Fruit fly (Drosophila melanogaster) whole organism, embryonic: ENCODE results near the gene CG43679.

Experiments used
- Abd-B ChIP-seq: fragments of 200-800 bp; sonication (Bioruptor generic); optimal IDR thresholded peaks from 2 replicates; lab custom pipeline; 2018; ENCODE audit warnings: missing biosample characterization, mild to moderate bottlenecking, missing genetic modification characterization, moderate library complexity
- Atf3 ChIP-seq: fragments of 200-800 bp; sonication (Bioruptor generic); optimal IDR thresholded peaks from 3 replicates; lab custom pipeline; 2016; ENCODE audit warnings: missing biosample characterization, missing genetic modification characterization
- Atf6 ChIP-seq: fragments of 200-800 bp; sonication (Bioruptor generic); IDR thresholded peaks from 2 replicates; pipeline ENCODE4 v1.3.6; 2022; ENCODE audit warnings: missing biosample characterization, missing genetic modification characterization
- Blimp-1 ChIP-seq: fragments of 200-800 bp; sonication (Bioruptor generic); optimal IDR thresholded peaks from 3 replicates; lab custom pipeline; 2018; ENCODE audit warnings: missing biosample characterization, missing genetic modification characterization, mild to moderate bottlenecking, moderate library complexity, missing genetic modification reagents
- CG10147 ChIP-seq: fragments of 200-800 bp; sonication (Bioruptor generic); optimal IDR thresholded peaks from 2 replicates; lab custom pipeline; 2019; ENCODE audit warnings: missing biosample characterization, mild to moderate bottlenecking, missing genetic modification characterization, moderate library complexity
- CG10209 ChIP-seq: fragments of 200-800 bp; sonication (Bioruptor generic); optimal IDR thresholded peaks from 3 replicates; lab custom pipeline; 2017; ENCODE audit warnings: missing biosample characterization, mild to moderate bottlenecking, missing genetic modification characterization, missing genetic modification reagents
- CG10565 ChIP-seq: fragments of 200-800 bp; sonication (Bioruptor generic); optimal IDR thresholded peaks from 3 replicates; lab custom pipeline; 2016; ENCODE audit warnings: missing biosample characterization, mild to moderate bottlenecking, missing genetic modification characterization
- CG12659 ChIP-seq: fragments of 200-800 bp; sonication (Bioruptor generic); optimal IDR thresholded peaks from 3 replicates; lab custom pipeline; 2017; ENCODE audit warnings: mild to moderate bottlenecking, missing biosample characterization, missing genetic modification reagents, missing genetic modification characterization
- CG13424 ChIP-seq: fragments of 200-800 bp; sonication (Bioruptor generic); optimal IDR thresholded peaks from 2 replicates; lab custom pipeline; 2019; ENCODE audit warnings: missing biosample characterization, mild to moderate bottlenecking, missing genetic modification characterization, moderate library complexity
- CG14965 ChIP-seq: fragments of 200-800 bp; sonication (Bioruptor generic); optimal IDR thresholded peaks from 2 replicates; lab custom pipeline; 2016; ENCODE audit warnings: missing biosample characterization, missing genetic modification characterization, borderline replicate concordance
- CG15479 ChIP-seq: fragments of 200-800 bp; sonication (Bioruptor generic); optimal IDR thresholded peaks from 3 replicates; lab custom pipeline; 2019; ENCODE audit warnings: missing biosample characterization, mild to moderate bottlenecking, missing genetic modification characterization, moderate library complexity
- CG17328 ChIP-seq: fragments of 200-800 bp; sonication (Bioruptor generic); IDR thresholded peaks from 2 replicates; pipeline ENCODE4 v1.3.6; 2022; ENCODE audit warnings: missing biosample characterization, missing genetic modification characterization
- CG17385 ChIP-seq: fragments of 200-800 bp; sonication (Bioruptor generic); optimal IDR thresholded peaks from 3 replicates; lab custom pipeline; 2018; ENCODE audit warnings: missing biosample characterization, mild to moderate bottlenecking, missing genetic modification characterization
- CG17829 ChIP-seq: fragments of 200-800 bp; optimal IDR thresholded peaks from 2 replicates; lab custom pipeline; 2019; ENCODE audit warnings: missing biosample characterization, mild to moderate bottlenecking, missing genetic modification characterization, moderate library complexity
- CG2678 ChIP-seq: fragments of 200-800 bp; sonication (Bioruptor generic); optimal IDR thresholded peaks from 3 replicates; lab custom pipeline; 2019; ENCODE audit warnings: missing biosample characterization, mild to moderate bottlenecking, missing genetic modification characterization, moderate library complexity
- CG2712 ChIP-seq: fragments of 200-800 bp; optimal IDR thresholded peaks from 3 replicates; lab custom pipeline; 2019; ENCODE audit warnings: missing biosample characterization, mild to moderate bottlenecking, missing genetic modification characterization, moderate library complexity
- CG34376 ChIP-seq: fragments of 200-800 bp; sonication (Bioruptor generic); optimal IDR thresholded peaks from 2 replicates; lab custom pipeline; 2018; ENCODE audit warnings: missing biosample characterization, mild to moderate bottlenecking, missing genetic modification characterization
- CG3838 ChIP-seq: fragments of 200-800 bp; sonication (Bioruptor generic); optimal IDR thresholded peaks from 3 replicates; lab custom pipeline; 2016; ENCODE audit warnings: missing biosample characterization, missing genetic modification characterization
- CG4282 ChIP-seq: fragments of 200-800 bp; sonication (Bioruptor generic); optimal IDR thresholded peaks from 2 replicates; lab custom pipeline; 2016; ENCODE audit warnings: missing biosample characterization, missing genetic modification characterization
- CG5180 ChIP-seq: fragments of 200-800 bp; sonication (Bioruptor generic); optimal IDR thresholded peaks from 3 replicates; lab custom pipeline; 2017; ENCODE audit warnings: missing biosample characterization, missing genetic modification characterization, mild to moderate bottlenecking, moderate library complexity, missing genetic modification reagents
- CG8924 ChIP-seq: fragments of 200-800 bp; optimal IDR thresholded peaks from 3 replicates; lab custom pipeline; 2019; ENCODE audit warnings: missing biosample characterization, mild to moderate bottlenecking, missing genetic modification characterization, moderate library complexity
- D ChIP-seq, 2 experiments: fragments of 200-800 bp in 1 of 2; fragments of >200 bp in 1 of 2; sonication (Bioruptor generic) in 1 of 2; optimal IDR thresholded peaks; 2 replicates in 1 of 2; 3 replicates in 1 of 2; lab custom pipeline; 2017; ENCODE audit warnings: mild to moderate bottlenecking in 1 of 2, missing biosample characterization in 1 of 2, missing genetic modification characterization in 1 of 2, missing genetic modification reagents in 1 of 2
- Dek ChIP-seq: fragments of 200-800 bp; sonication (Bioruptor generic); optimal IDR thresholded peaks from 3 replicates; lab custom pipeline; 2019; ENCODE audit warnings: missing biosample characterization, mild to moderate bottlenecking, missing genetic modification characterization, moderate library complexity
- E2f1 ChIP-seq: fragments of 200-800 bp; sonication (Bioruptor generic); IDR thresholded peaks from 2 replicates; pipeline ENCODE4 v1.3.6; 2022; ENCODE audit warnings: missing biosample characterization, missing genetic modification characterization
- HLH4C ChIP-seq: fragments of 200-800 bp; sonication (Bioruptor generic); IDR thresholded peaks from 3 replicates; pipeline ENCODE4 v1.3.6; 2022; ENCODE audit warnings: missing biosample characterization, missing genetic modification characterization; ENCODE audit not compliant: partially characterized antibody
- Hey ChIP-seq: fragments of 200-800 bp; sonication (Bioruptor generic); optimal IDR thresholded peaks from 3 replicates; lab custom pipeline; 2018; ENCODE audit warnings: missing biosample characterization, mild to moderate bottlenecking, missing genetic modification characterization
- HmgZ ChIP-seq: fragments of 200-800 bp; sonication (Bioruptor generic); optimal IDR thresholded peaks from 2 replicates; lab custom pipeline; 2018; ENCODE audit warnings: missing biosample characterization, mild to moderate bottlenecking, missing genetic modification characterization
- Hr3 ChIP-seq: fragments of 200-800 bp; sonication (Bioruptor generic); optimal IDR thresholded peaks from 3 replicates; lab custom pipeline; 2016; ENCODE audit warnings: missing biosample characterization, missing genetic modification characterization
- Hr51 ChIP-seq, 2 experiments: fragments of 200-800 bp; sonication (Bioruptor generic); optimal IDR thresholded peaks; 2 replicates in 1 of 2; 3 replicates in 1 of 2; lab custom pipeline; 2016 to 2018; ENCODE audit warnings: missing biosample characterization in 2 of 2, missing genetic modification characterization in 2 of 2, mild to moderate bottlenecking in 1 of 2, moderate library complexity in 1 of 2
- Lhr ChIP-seq: fragments of 200-800 bp; sonication (Bioruptor generic); optimal IDR thresholded peaks from 3 replicates; lab custom pipeline; 2017; ENCODE audit warnings: mild to moderate bottlenecking, missing biosample characterization, missing genetic modification reagents, missing genetic modification characterization
- Myb ChIP-seq: fragments of 200-800 bp; sonication (Bioruptor generic); optimal IDR thresholded peaks from 2 replicates; lab custom pipeline; 2016; ENCODE audit warnings: missing biosample characterization, missing genetic modification characterization
- Nf-YB ChIP-seq: fragments of 200-800 bp; sonication (Bioruptor generic); optimal IDR thresholded peaks from 3 replicates; lab custom pipeline; 2019; ENCODE audit warnings: missing biosample characterization, mild to moderate bottlenecking, missing genetic modification characterization, moderate library complexity
- NfI ChIP-seq: fragments of 200-800 bp; sonication (Bioruptor generic); optimal IDR thresholded peaks from 3 replicates; lab custom pipeline; 2018; ENCODE audit warnings: missing biosample characterization, mild to moderate bottlenecking, missing genetic modification characterization, moderate library complexity
- Oli ChIP-seq: fragments of 200-800 bp; sonication (Bioruptor generic); optimal IDR thresholded peaks from 2 replicates; lab custom pipeline; 2018; ENCODE audit warnings: missing biosample characterization, mild to moderate bottlenecking, missing genetic modification characterization, moderate library complexity
- ab ChIP-seq: fragments of 200-800 bp; sonication (Bioruptor generic); optimal IDR thresholded peaks from 2 replicates; lab custom pipeline; 2016; ENCODE audit warnings: missing biosample characterization, missing genetic modification characterization
- abd-A ChIP-seq: fragments of 200-800 bp; sonication (Bioruptor generic); optimal IDR thresholded peaks from 3 replicates; lab custom pipeline; 2019; ENCODE audit warnings: missing biosample characterization, mild to moderate bottlenecking, missing genetic modification characterization, moderate library complexity
- ato ChIP-seq: fragments of 200-800 bp; sonication (Bioruptor generic); IDR thresholded peaks from 2 replicates; pipeline ENCODE4 v1.3.6; 2022; ENCODE audit warnings: missing biosample characterization, missing genetic modification characterization; ENCODE audit not compliant: partially characterized antibody
- az2 ChIP-seq: fragments of 200-800 bp; sonication (Bioruptor generic); optimal IDR thresholded peaks from 3 replicates; lab custom pipeline; 2016; ENCODE audit warnings: missing biosample characterization, missing genetic modification characterization
- cg ChIP-seq: fragments of 200-800 bp; sonication (Bioruptor generic); optimal IDR thresholded peaks from 3 replicates; lab custom pipeline; 2019; ENCODE audit warnings: missing biosample characterization, mild to moderate bottlenecking, missing genetic modification characterization, moderate library complexity
- da ChIP-seq: fragments of 200-800 bp; sonication (Bioruptor generic); optimal IDR thresholded peaks from 2 replicates; lab custom pipeline; 2016; ENCODE audit warnings: missing biosample characterization, missing genetic modification characterization
- dati ChIP-seq: fragments of 200-800 bp; sonication (Bioruptor generic); IDR thresholded peaks from 2 replicates; pipeline ENCODE4 v1.3.6; 2022; ENCODE audit warnings: missing biosample characterization, missing genetic modification characterization
- ind ChIP-seq: fragments of 200-800 bp; sonication (Bioruptor generic); optimal IDR thresholded peaks from 3 replicates; lab custom pipeline; 2016; ENCODE audit warnings: missing biosample characterization, missing genetic modification characterization
- pb ChIP-seq: fragments of 200-800 bp; sonication (Bioruptor generic); optimal IDR thresholded peaks from 3 replicates; lab custom pipeline; 2016; ENCODE audit warnings: missing biosample characterization, missing genetic modification characterization
- scrt ChIP-seq: fragments of 200-800 bp; sonication (Bioruptor generic); optimal IDR thresholded peaks from 2 replicates; lab custom pipeline; 2018; ENCODE audit warnings: missing biosample characterization, mild to moderate bottlenecking, missing genetic modification characterization, moderate library complexity
- tio ChIP-seq: fragments of 200-800 bp; sonication (Bioruptor generic); optimal IDR thresholded peaks from 2 replicates; lab custom pipeline; 2017; ENCODE audit warnings: missing biosample characterization, missing genetic modification characterization, inconsistent platforms
- trh ChIP-seq: fragments of 200-800 bp; sonication (Bioruptor generic); optimal IDR thresholded peaks from 2 replicates; lab custom pipeline; 2016; ENCODE audit warnings: missing biosample characterization, missing genetic modification characterization
- twi ChIP-seq: fragments of 200-800 bp; optimal IDR thresholded peaks from 2 replicates; lab custom pipeline; 2019; ENCODE audit warnings: missing biosample characterization, mild to moderate bottlenecking, missing genetic modification characterization, moderate library complexity
- vfl ChIP-seq: fragments of 200-800 bp; sonication (Bioruptor generic); optimal IDR thresholded peaks from 2 replicates; lab custom pipeline; 2016; ENCODE audit warnings: missing biosample characterization, missing genetic modification characterization

CG43679 gene

DNA sequence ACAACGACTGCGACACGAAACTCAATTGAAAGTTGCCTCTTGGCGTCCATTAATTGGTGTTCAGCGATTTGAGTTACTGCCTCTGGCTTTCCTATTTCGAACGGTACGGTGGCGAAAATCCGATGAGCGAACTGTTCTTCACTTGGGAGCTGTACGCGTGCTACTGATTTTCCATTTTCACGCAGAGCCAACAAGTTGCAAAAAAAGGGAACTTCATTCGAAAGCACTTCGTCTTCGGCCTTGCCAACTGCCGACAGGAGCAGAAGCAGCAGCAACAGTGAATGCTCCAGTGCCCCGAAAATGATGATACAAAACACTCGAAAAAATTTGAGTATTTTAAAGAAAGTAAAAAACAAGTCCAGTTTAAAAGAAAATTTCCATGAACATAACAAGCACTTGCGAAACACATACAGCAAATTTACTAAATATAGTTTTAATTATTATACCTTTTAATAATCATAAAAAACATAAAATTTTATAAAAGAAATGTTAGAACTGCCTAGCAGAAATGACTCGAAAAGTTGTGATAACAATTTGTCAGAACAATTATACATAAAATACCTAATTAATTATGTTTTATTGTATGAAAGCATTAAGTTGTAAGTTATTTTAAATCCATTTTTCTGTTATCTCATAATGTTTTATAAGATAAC lies 17.0 kb downstream of the CG43679 start (continued):
- TF ChIP-seq az2 (peak; percentile 2), Hr3 (GFP tag; lab: Kevin White, UChicago) (peak; percentile 16), CG8924 (tag; lab: Kevin White, UChicago) (peak; percentile 57), NfI (peak; percentile 36), vfl (GFP tag; lab: Kevin White, UChicago) (no peak), CG10209 (GFP tag; lab: Kevin White, UChicago) (peak; percentile 45), CG12659 (GFP tag; lab: Kevin White, UChicago) (peak; percentile 48), CG34376 (peak; percentile 27), Abd-B (GFP tag; lab: Kevin White, UChicago) (no peak), tio (GFP tag; lab: Kevin White, UChicago) (no peak), Hr51 (GFP tag; optimal IDR thresholded peaks at IDR 0.05; lab: Kevin White, UChicago) (peak in 1 of 2 experiments; percentile 58), ind (peak; percentile 68), CG10147 (GFP tag; lab: Kevin White, UChicago) (peak; percentile 59), CG17385 (GFP tag; lab: Kevin White, UChicago) (peak; percentile 38), CG2678 (peak; percentile 83), CG13424 (tag; lab: Kevin White, UChicago) (peak; percentile 55), CG17829 (peak; percentile 26), Dek (tag; lab: Kevin White, UChicago) (peak; percentile 26), Blimp-1 (no peak), Lhr (GFP tag; lab: Kevin White, UChicago) (no peak), CG14965 (GFP tag; lab: Kevin White, UChicago) (no peak)

DNA sequence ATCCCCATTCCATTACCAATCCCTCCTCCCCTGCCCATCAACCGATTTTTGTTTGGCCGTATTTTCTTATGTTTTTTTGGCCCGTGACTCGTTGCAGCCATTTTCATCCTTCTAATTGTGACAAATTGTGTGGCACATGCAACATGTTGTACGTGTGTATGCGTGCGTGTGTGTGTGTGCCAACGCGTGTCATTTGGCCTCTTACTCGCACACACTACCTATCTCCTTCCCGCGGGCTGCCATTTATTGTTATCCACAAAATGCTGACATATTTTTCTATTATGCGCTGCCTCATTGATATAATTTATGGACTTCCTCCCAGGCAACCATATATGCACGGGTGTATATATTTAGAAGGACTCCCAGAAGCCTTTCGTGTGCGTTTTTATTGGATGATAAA lies 19.5 kb downstream of the CG43679 start:
- TF ChIP-seq D (optimal IDR thresholded peaks at IDR 0.05; lab: Kevin White, UChicago) (peak; percentile 80), D (GFP tag; optimal IDR thresholded peaks at IDR 0.05; lab: Kevin White, UChicago) (no peak), E2f1 (no peak), Myb (GFP tag; lab: Kevin White, UChicago) (no peak), HmgZ (tag; lab: Kevin White, UChicago) (no peak), CG5180 (GFP tag; lab: Kevin White, UChicago) (peak; percentile 41), pb (GFP tag; lab: Kevin White, UChicago) (no peak), cg (GFP tag; lab: Kevin White, UChicago) (peak; percentile 64), abd-A (peak; percentile 39), Nf-YB (GFP tag; lab: Kevin White, UChicago) (peak; percentile 74), HLH4C (no peak), Hey (tag; lab: Kevin White, UChicago) (peak; percentile 17), CG3838 (GFP tag; lab: Kevin White, UChicago) (no peak), Oli (no peak), CG2712 (tag; lab: Kevin White, UChicago) (no peak), scrt (GFP tag; lab: Kevin White, UChicago) (peak; percentile 55), Atf3 (no peak), Dek (tag; lab: Kevin White, UChicago) (no peak), Atf6 (GFP tag; lab: Robert Waterston, UW) (no peak), twi (tag; lab: Kevin White, UChicago) (peak; percentile 68), dati (GFP tag; lab: Robert Waterston, UW) (no peak), CG15479 (GFP tag; lab: Kevin White, UChicago) (peak; percentile 43), ab (GFP tag; lab: Kevin White, UChicago) (no peak), da (GFP tag; lab: Kevin White, UChicago) (no peak), CG10565 (GFP tag; lab: Kevin White, UChicago) (no peak), trh (GFP tag; lab: Kevin White, UChicago) (no peak), CG4282 (GFP tag; lab: Kevin White, UChicago) (no peak), ato (GFP tag; lab: Robert Waterston, UW) (no peak), CG17328 (GFP tag; lab: Robert Waterston, UW) (no peak)
